Worm (Caenorhabditis elegans) whole organism, late embryonic: ENCODE data around the gene sre-9.

Source experiments
- K09A11.1 ChIP-seq: sonication (generic microtip); optimal IDR thresholded peaks from 2 replicates; lab custom pipeline; 2017; ENCODE audit warnings: antibody characterized with exemption, mild to moderate bottlenecking, missing genetic modification characterization, missing compliant biosample characterization; ENCODE audit not compliant: insufficient read depth
- ama-1 ChIP-seq: fragments of 150-350 bp; optimal IDR thresholded peaks from 2 replicates; lab custom pipeline; 2014
- ceh-9 ChIP-seq: sonication (generic microtip); optimal IDR thresholded peaks from 2 replicates; lab custom pipeline; 2016; ENCODE audit warnings: mild to moderate bottlenecking, missing genetic modification characterization, inconsistent platforms, missing compliant biosample characterization
- che-1 ChIP-seq: sonication (generic microtip); optimal IDR thresholded peaks from 2 replicates; lab custom pipeline; 2016; ENCODE audit warnings: mild to moderate bottlenecking, missing genetic modification characterization, missing compliant biosample characterization
- elt-2 ChIP-seq: sonication (generic microtip); optimal IDR thresholded peaks from 2 replicates; lab custom pipeline; 2016; ENCODE audit warnings: missing genetic modification reagents, missing genetic modification characterization, missing compliant biosample characterization
- elt-4 ChIP-seq: sonication (generic microtip); optimal IDR thresholded peaks from 2 replicates; lab custom pipeline; 2016; ENCODE audit warnings: missing genetic modification characterization, missing compliant biosample characterization
- ets-4 ChIP-seq: sonication (generic microtip); optimal IDR thresholded peaks from 2 replicates; lab custom pipeline; 2016; ENCODE audit warnings: missing genetic modification characterization, missing compliant biosample characterization
- hlh-13 ChIP-seq: fragments of 200-800 bp; sonication (Bioruptor generic); optimal IDR thresholded peaks from 2 replicates; lab custom pipeline; 2018; ENCODE audit warnings: mild to moderate bottlenecking, missing genetic modification characterization, missing compliant biosample characterization
- pqm-1 ChIP-seq: sonication (generic microtip); optimal IDR thresholded peaks from 2 replicates; lab custom pipeline; 2016; ENCODE audit warnings: missing genetic modification characterization, missing compliant biosample characterization
- ref-2 ChIP-seq: sonication (generic microtip); optimal IDR thresholded peaks from 2 replicates; lab custom pipeline; 2016; ENCODE audit warnings: missing genetic modification characterization, missing compliant biosample characterization
- unc-55 ChIP-seq: sonication (generic microtip); optimal IDR thresholded peaks from 2 replicates; lab custom pipeline; 2017; ENCODE audit warnings: missing biosample characterization, missing genetic modification reagents, missing genetic modification characterization

DNA sequence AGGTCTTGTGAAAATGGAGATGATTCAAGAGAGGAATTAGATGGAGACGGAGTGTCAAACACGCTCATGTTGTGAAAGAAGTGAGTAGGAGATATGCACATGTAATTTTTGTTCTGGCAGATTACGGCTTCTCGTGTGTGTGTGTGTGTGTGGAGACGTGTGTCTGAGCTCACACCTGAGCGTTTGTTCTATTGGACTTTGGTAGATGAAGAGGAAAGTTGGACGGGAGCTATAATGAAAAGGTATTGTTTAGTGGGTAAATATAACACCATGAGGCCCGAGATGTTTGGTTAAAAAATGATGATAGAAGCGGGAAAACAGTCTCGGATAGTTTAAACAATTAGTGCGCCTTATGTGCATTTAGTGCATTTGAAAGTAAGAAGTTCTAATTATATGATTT lies 25.9 kb upstream of the sre-9 start, which contains the start of gene nhr-157:
- TF ChIP-seq ceh-9 (tag; lab: Kevin White, UChicago): no peak
- no peak for TF ChIP-seq ama-1 (lab: Kevin White, UChicago)
- TF ChIP-seq elt-4: no peak
- TF ChIP-seq hlh-13 (GFP tag; lab: Kevin White, UChicago): no peak
- no peak for TF ChIP-seq pqm-1 (tag; lab: Kevin White, UChicago)
- no peak for TF ChIP-seq che-1 (tag; lab: Kevin White, UChicago)
- TF ChIP-seq ref-2: no peak
- TF ChIP-seq K09A11.1 (tag; lab: Kevin White, UChicago): no peak
- TF ChIP-seq unc-55 (GFP tag; lab: Kevin White, UChicago): no peak
- no peak for TF ChIP-seq elt-2 (tag; lab: Kevin White, UChicago)
- no peak for TF ChIP-seq ets-4 (tag; lab: Kevin White, UChicago)
